Worm (Caenorhabditis elegans) whole organism, mixed stage, embryonic: Measurements from ENCODE around the gene fip-2.

Source experiments
- M03D4.4 ChIP-seq: sonication (generic microtip); optimal IDR thresholded peaks from 2 replicates; lab custom pipeline; 2017; ENCODE audit warnings: mild to moderate bottlenecking, missing genetic modification characterization, missing compliant biosample characterization
- bed-3 ChIP-seq: fragments of 200-800 bp; sonication (Bioruptor generic); optimal IDR thresholded peaks from 3 replicates; lab custom pipeline; 2018; ENCODE audit warnings: mild to moderate bottlenecking, missing genetic modification characterization, moderate library complexity, missing compliant biosample characterization
- ceh-83 ChIP-seq: fragments of 200-800 bp; sonication (Bioruptor generic); optimal IDR thresholded peaks from 2 replicates; lab custom pipeline; 2018; ENCODE audit warnings: mild to moderate bottlenecking, missing genetic modification characterization, missing compliant biosample characterization
- ces-1 ChIP-seq: fragments of 150-350 bp; optimal IDR thresholded peaks from 2 replicates; lab custom pipeline; 2014; ENCODE audit warnings: missing biosample characterization, missing genetic modification reagents, missing genetic modification characterization
- cnd-1 ChIP-seq: fragments of 200-800 bp; sonication (Bioruptor generic); optimal IDR thresholded peaks from 2 replicates; lab custom pipeline; 2018; ENCODE audit warnings: mild to moderate bottlenecking, missing genetic modification characterization, missing compliant biosample characterization
- drap-1 ChIP-seq: fragments of 200-800 bp; sonication (Bioruptor generic); optimal IDR thresholded peaks from 3 replicates; lab custom pipeline; 2018; ENCODE audit warnings: mild to moderate bottlenecking, missing genetic modification characterization, missing compliant biosample characterization
- elt-1 ChIP-seq: sonication (generic microtip); optimal IDR thresholded peaks from 2 replicates; lab custom pipeline; 2017; ENCODE audit warnings: missing genetic modification characterization, mild to moderate bottlenecking, missing compliant biosample characterization, antibody characterized with exemption, moderate library complexity, borderline replicate concordance; ENCODE audit not compliant: insufficient read depth
- flh-1 ChIP-seq: fragments of 200-800 bp; sonication (Bioruptor generic); optimal IDR thresholded peaks from 2 replicates; lab custom pipeline; 2018; ENCODE audit warnings: mild to moderate bottlenecking, missing genetic modification characterization, moderate library complexity, missing compliant biosample characterization
- ham-2 ChIP-seq: fragments of 200-800 bp; sonication (Bioruptor generic); optimal IDR thresholded peaks from 2 replicates; lab custom pipeline; 2018; ENCODE audit warnings: mild to moderate bottlenecking, missing genetic modification characterization, missing compliant biosample characterization
- hlh-1 ChIP-seq: fragments of 150-350 bp; optimal IDR thresholded peaks from 2 replicates; lab custom pipeline; 2014; ENCODE audit warnings: missing biosample characterization, missing genetic modification reagents, missing genetic modification characterization
- lin-13 ChIP-seq: fragments of 150-350 bp; optimal IDR thresholded peaks from 2 replicates; lab custom pipeline; 2014; ENCODE audit warnings: missing biosample characterization, missing genetic modification characterization
- lin-32 ChIP-seq: fragments of 200-800 bp; sonication (Bioruptor generic); optimal IDR thresholded peaks from 2 replicates; lab custom pipeline; 2018; ENCODE audit warnings: mild to moderate bottlenecking, missing genetic modification characterization, missing compliant biosample characterization
- lsy-2 ChIP-seq: fragments of 150-350 bp; optimal IDR thresholded peaks from 2 replicates; lab custom pipeline; 2014; ENCODE audit warnings: missing biosample characterization, missing genetic modification characterization
- mab-5 ChIP-seq: fragments of 150-350 bp; optimal IDR thresholded peaks from 2 replicates; lab custom pipeline; 2014; ENCODE audit warnings: missing biosample characterization, missing genetic modification characterization
- mep-1 ChIP-seq: fragments of 150-350 bp; optimal IDR thresholded peaks from 2 replicates; lab custom pipeline; 2017; ENCODE audit warnings: missing biosample characterization, missing genetic modification reagents, missing genetic modification characterization, inconsistent platforms
- mls-2 ChIP-seq: sonication (generic microtip); optimal IDR thresholded peaks from 2 replicates; lab custom pipeline; 2016; ENCODE audit warnings: mild to moderate bottlenecking, missing genetic modification characterization, moderate library complexity, missing compliant biosample characterization
- nhr-12 ChIP-seq: fragments of 150-350 bp; optimal IDR thresholded peaks from 2 replicates; lab custom pipeline; 2014; ENCODE audit warnings: missing biosample characterization, missing genetic modification characterization
- nhr-2 ChIP-seq: fragments of 150-350 bp; optimal IDR thresholded peaks from 2 replicates; lab custom pipeline; 2014; ENCODE audit warnings: missing biosample characterization, missing genetic modification characterization
- nhr-237 ChIP-seq: fragments of 150-350 bp; optimal IDR thresholded peaks from 2 replicates; lab custom pipeline; 2014; ENCODE audit warnings: missing biosample characterization, missing genetic modification characterization
- nhr-76 ChIP-seq: sonication (generic microtip); optimal IDR thresholded peaks from 2 replicates; lab custom pipeline; 2017; ENCODE audit warnings: missing biosample characterization, missing genetic modification characterization
- sem-2 ChIP-seq: fragments of 200-800 bp; sonication (Bioruptor generic); optimal IDR thresholded peaks from 2 replicates; lab custom pipeline; 2018; ENCODE audit warnings: mild to moderate bottlenecking, missing genetic modification characterization, missing compliant biosample characterization
- sptf-1 ChIP-seq: sonication (generic microtip); optimal IDR thresholded peaks from 2 replicates; lab custom pipeline; 2017; ENCODE audit warnings: mild to moderate bottlenecking, missing genetic modification characterization, moderate library complexity, missing compliant biosample characterization
- tbx-8 ChIP-seq: fragments of 200-800 bp; sonication (Bioruptor generic); optimal IDR thresholded peaks from 2 replicates; lab custom pipeline; 2018; ENCODE audit warnings: mild to moderate bottlenecking, missing genetic modification characterization, moderate library complexity, missing compliant biosample characterization
- unc-120 ChIP-seq: sonication (generic microtip); optimal IDR thresholded peaks from 2 replicates; lab custom pipeline; 2017; ENCODE audit warnings: missing genetic modification characterization, missing compliant biosample characterization; ENCODE audit not compliant: poor library complexity, severe bottlenecking
- unc-39 ChIP-seq: fragments of 150-350 bp; optimal IDR thresholded peaks from 2 replicates; lab custom pipeline; 2014; ENCODE audit warnings: missing biosample characterization, missing genetic modification characterization
- unc-62 ChIP-seq: fragments of 150-350 bp; optimal IDR thresholded peaks from 2 replicates; lab custom pipeline; 2014; ENCODE audit warnings: missing biosample characterization, missing genetic modification reagents, missing genetic modification characterization
- zip-8 ChIP-seq: fragments of 150-350 bp; optimal IDR thresholded peaks from 2 replicates; lab custom pipeline; 2014; ENCODE audit warnings: missing biosample characterization, missing genetic modification characterization
- ztf-11 ChIP-seq: fragments of 150-350 bp; optimal IDR thresholded peaks from 2 replicates; lab custom pipeline; 2014; ENCODE audit warnings: missing biosample characterization, missing genetic modification characterization

Gene fip-2

ce11 chrV:9096674-9097073, 28.9 kb downstream of the fip-2 start:
- no peak for TF ChIP-seq nhr-76 (tag; lab: Kevin White, UChicago)
- no peak for TF ChIP-seq nhr-12 (tag; lab: Kevin White, UChicago)
- TF ChIP-seq hlh-1 (tag; lab: Kevin White, UChicago), result no peak
- no peak for TF ChIP-seq tbx-8 (GFP tag; lab: Kevin White, UChicago)
- no peak for TF ChIP-seq sem-2 (GFP tag; lab: Kevin White, UChicago)
- no peak for TF ChIP-seq nhr-237 (tag; lab: Kevin White, UChicago)
- no peak for TF ChIP-seq drap-1
- TF ChIP-seq zip-8 (tag; lab: Kevin White, UChicago), result no peak
- no peak for TF ChIP-seq bed-3 (GFP tag; lab: Kevin White, UChicago)
- TF ChIP-seq mls-2 (tag; lab: Kevin White, UChicago), result no peak
- TF ChIP-seq ces-1 (GFP tag; lab: Kevin White, UChicago), result no peak
- no peak for TF ChIP-seq lin-32 (GFP tag; lab: Kevin White, UChicago)
- no peak for TF ChIP-seq lin-13 (tag; lab: Kevin White, UChicago)

ce11 chrV:9097213-9097612, 29.4 kb downstream of the fip-2 start:
- TF ChIP-seq lin-32 (GFP tag; lab: Kevin White, UChicago) (no peak), nhr-76 (tag; lab: Kevin White, UChicago) (no peak), flh-1 (GFP tag; lab: Kevin White, UChicago) (no peak), M03D4.4 (tag; lab: Kevin White, UChicago) (no peak), drap-1 (no peak), ces-1 (GFP tag; lab: Kevin White, UChicago) (no peak), unc-62 (GFP tag; lab: Kevin White, UChicago) (no peak), mep-1 (no peak), elt-1 (tag; lab: Kevin White, UChicago) (no peak)

- no peak for TF ChIP-seq unc-39 (tag; lab: Kevin White, UChicago)
- TF ChIP-seq nhr-2 (tag; lab: Kevin White, UChicago), result no peak
- no peak for TF ChIP-seq lin-13 (tag; lab: Kevin White, UChicago)
- TF ChIP-seq ceh-83 (GFP tag; lab: Kevin White, UChicago), result no peak
- TF ChIP-seq ham-2 (GFP tag; lab: Kevin White, UChicago), result no peak
- TF ChIP-seq sem-2 (GFP tag; lab: Kevin White, UChicago), result no peak
- TF ChIP-seq mls-2 (tag; lab: Kevin White, UChicago), result no peak
- TF ChIP-seq sptf-1 (tag; lab: Kevin White, UChicago), result no peak
- no peak for TF ChIP-seq lin-32 (GFP tag; lab: Kevin White, UChicago)
- TF ChIP-seq nhr-237 (tag; lab: Kevin White, UChicago), result no peak
- no peak for TF ChIP-seq cnd-1 (tag; lab: Kevin White, UChicago)
- TF ChIP-seq tbx-8 (GFP tag; lab: Kevin White, UChicago), result no peak
- TF ChIP-seq ztf-11, result no peak
- TF ChIP-seq lsy-2 (tag; lab: Kevin White, UChicago), result no peak
- no peak for TF ChIP-seq unc-120
Measured at ce11 chrV:9098280-9098973, 30.6 kb downstream of the fip-2 start, which contains the start of gene F21C10.9. Gene F21C10.9, minus strand, starts transcription at chrV:9098696.

ce11 chrV:9101062-9101461, 33.3 kb downstream of the fip-2 start, which contains the start of gene frpr-6:
Gene frpr-6, minus strand, starts transcription at chrV:9101162.
- TF ChIP-seq mab-5 (tag; lab: Kevin White, UChicago) (no peak), M03D4.4 (tag; lab: Kevin White, UChicago) (no peak), nhr-237 (tag; lab: Kevin White, UChicago) (no peak), ces-1 (GFP tag; lab: Kevin White, UChicago) (no peak), unc-120 (no peak), elt-1 (tag; lab: Kevin White, UChicago) (no peak)

- TF ChIP-seq sptf-1 (tag; lab: Kevin White, UChicago), result no peak
Measured at ce11 chrV:9108219-9108618, 40.4 kb downstream of the fip-2 start, which contains the start of gene F21C10.18. Gene F21C10.18, plus strand, starts transcription at chrV:9108519.
